Fruit fly (Drosophila melanogaster) S2 (cell line): Measurements from ENCODE around the gene CG3987.

Experiments
- CG8478 ChIP-seq: fragments of >200 bp; optimal IDR thresholded peaks from 2 replicates; lab custom pipeline; 2018
- CTCF ChIP-seq, 2 experiments: fragments of >200 bp; optimal IDR thresholded peaks; 2 replicates each; lab custom pipeline; 2018

DNA sequence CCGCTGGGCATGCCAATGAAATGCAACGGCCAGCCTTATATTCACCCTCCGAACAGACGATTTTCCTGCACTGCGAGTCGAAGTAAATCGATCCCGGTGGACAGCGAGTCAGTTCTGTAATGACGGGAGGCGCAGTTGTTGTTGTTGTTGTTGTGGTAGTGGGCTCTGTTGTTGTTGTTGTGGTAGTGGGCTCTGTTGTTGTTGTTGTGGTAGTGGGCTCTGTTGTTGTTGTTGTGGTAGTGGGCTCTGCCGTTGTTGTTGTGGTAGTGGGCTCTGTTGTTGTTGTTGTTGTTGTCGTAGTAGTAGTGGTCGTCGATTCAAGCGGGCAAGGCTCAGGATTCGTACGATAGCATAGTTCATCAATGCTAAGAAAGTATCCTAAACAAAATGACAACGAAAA is 3.7 kb upstream of the CG3987 start:
- TF ChIP-seq CG8478 (lab: Kevin White, UChicago) (no peak), CTCF (optimal IDR thresholded peaks at IDR 0.05; lab: Kevin White, UChicago) (no peak)
